Fruit fly (Drosophila melanogaster) whole organism, embryonic: ENCODE data around the gene Syt12.

Source experiments
- BEAF-32 ChIP-seq: fragments of 200-800 bp; sonication (Bioruptor generic); optimal IDR thresholded peaks from 3 replicates; lab custom pipeline; 2017; ENCODE audit warnings: missing biosample characterization, missing genetic modification characterization, mild to moderate bottlenecking, moderate library complexity, missing genetic modification reagents
- BtbVII ChIP-seq: fragments of 200-800 bp; sonication (Bioruptor generic); optimal IDR thresholded peaks from 3 replicates; lab custom pipeline; 2017; ENCODE audit warnings: missing biosample characterization, mild to moderate bottlenecking, missing genetic modification characterization
- CG10209 ChIP-seq: fragments of 200-800 bp; sonication (Bioruptor generic); optimal IDR thresholded peaks from 3 replicates; lab custom pipeline; 2017; ENCODE audit warnings: missing biosample characterization, mild to moderate bottlenecking, missing genetic modification characterization, missing genetic modification reagents
- CG1024 ChIP-seq: fragments of 200-800 bp; sonication (Bioruptor generic); IDR thresholded peaks from 2 replicates; pipeline ENCODE4 v1.3.6; 2022; ENCODE audit warnings: missing biosample characterization, missing genetic modification characterization
- CG10321 ChIP-seq: fragments of 200-800 bp; sonication (Bioruptor generic); IDR thresholded peaks from 2 replicates; pipeline ENCODE4 v1.3.6; 2022; ENCODE audit warnings: missing biosample characterization, missing genetic modification characterization
- CG11504 ChIP-seq: fragments of 200-800 bp; sonication (Bioruptor generic); optimal IDR thresholded peaks from 3 replicates; lab custom pipeline; 2019; ENCODE audit warnings: missing biosample characterization, mild to moderate bottlenecking, missing genetic modification characterization, moderate library complexity
- CG12236 ChIP-seq: fragments of 200-800 bp; sonication (Bioruptor generic); optimal IDR thresholded peaks from 2 replicates; lab custom pipeline; 2016; ENCODE audit warnings: missing biosample characterization, missing genetic modification characterization
- CG1233 ChIP-seq: fragments of 200-800 bp; sonication (Bioruptor generic); optimal IDR thresholded peaks from 4 replicates; lab custom pipeline; 2018; ENCODE audit warnings: missing biosample characterization, mild to moderate bottlenecking, missing genetic modification characterization
- CG12942 ChIP-seq: fragments of 200-800 bp; sonication (Bioruptor generic); optimal IDR thresholded peaks from 3 replicates; lab custom pipeline; 2016; ENCODE audit warnings: missing biosample characterization, missing genetic modification characterization
- CG15073 ChIP-seq: fragments of 200-800 bp; sonication (Bioruptor generic); optimal IDR thresholded peaks from 2 replicates; lab custom pipeline; 2016; ENCODE audit warnings: missing biosample characterization, missing genetic modification characterization
- CG16815 ChIP-seq: fragments of 200-800 bp; sonication (Bioruptor generic); optimal IDR thresholded peaks from 3 replicates; lab custom pipeline; 2017; ENCODE audit warnings: missing biosample characterization, mild to moderate bottlenecking, missing genetic modification characterization
- CG18262 ChIP-seq: fragments of 200-800 bp; optimal IDR thresholded peaks from 3 replicates; lab custom pipeline; 2019; ENCODE audit warnings: missing biosample characterization, mild to moderate bottlenecking, missing genetic modification characterization, moderate library complexity
- CG30403 ChIP-seq: fragments of 200-800 bp; sonication (Bioruptor generic); optimal IDR thresholded peaks from 3 replicates; lab custom pipeline; 2016; ENCODE audit warnings: missing biosample characterization, missing genetic modification characterization
- CG4328 ChIP-seq: fragments of 200-800 bp; sonication (Bioruptor generic); optimal IDR thresholded peaks from 3 replicates; lab custom pipeline; 2017; ENCODE audit warnings: missing biosample characterization, missing genetic modification reagents, missing genetic modification characterization
- CG4854 ChIP-seq: fragments of 200-800 bp; sonication (Bioruptor generic); optimal IDR thresholded peaks from 2 replicates; lab custom pipeline; 2016; ENCODE audit warnings: missing biosample characterization, missing genetic modification characterization, inconsistent platforms
- CG6175 ChIP-seq: fragments of 200-800 bp; sonication (Bioruptor generic); IDR thresholded peaks from 3 replicates; pipeline ENCODE4 v1.3.6; 2022; ENCODE audit warnings: missing biosample characterization, missing genetic modification characterization
- CG7372 ChIP-seq: fragments of 200-800 bp; sonication (Bioruptor generic); IDR thresholded peaks from 2 replicates; pipeline ENCODE4 v1.3.6; 2022; ENCODE audit warnings: missing biosample characterization, missing genetic modification characterization
- CG8944 ChIP-seq: fragments of 200-800 bp; sonication (Bioruptor generic); optimal IDR thresholded peaks from 3 replicates; lab custom pipeline; 2016; ENCODE audit warnings: missing biosample characterization, missing genetic modification characterization
- Chrac-16 ChIP-seq: fragments of 200-800 bp; sonication (Bioruptor generic); optimal IDR thresholded peaks from 3 replicates; lab custom pipeline; 2016; ENCODE audit warnings: missing biosample characterization, missing genetic modification characterization
- Ets65A ChIP-seq: fragments of 200-800 bp; sonication (Bioruptor generic); peaks from one replicate; lab custom pipeline; 2016; ENCODE audit warnings: missing biosample characterization, missing genetic modification characterization
- Ets97D ChIP-seq: fragments of 200-800 bp; sonication (Bioruptor generic); optimal IDR thresholded peaks from 3 replicates; lab custom pipeline; 2016; ENCODE audit warnings: missing biosample characterization, missing genetic modification characterization
- Gsc ChIP-seq: fragments of 200-800 bp; sonication (Bioruptor generic); IDR thresholded peaks from 2 replicates; pipeline ENCODE4 v1.3.6; 2022; ENCODE audit warnings: missing biosample characterization, missing genetic modification characterization
- H15 ChIP-seq: fragments of 200-800 bp; sonication (Bioruptor generic); IDR thresholded peaks from 3 replicates; pipeline ENCODE4 v1.3.6; 2022; ENCODE audit warnings: missing biosample characterization, missing genetic modification characterization
- Hand ChIP-seq: fragments of 200-800 bp; sonication (Bioruptor generic); optimal IDR thresholded peaks from 2 replicates; lab custom pipeline; 2017; ENCODE audit warnings: mild to moderate bottlenecking, missing biosample characterization, missing genetic modification reagents, missing genetic modification characterization
- Jarid2 ChIP-seq: fragments of 200-800 bp; sonication (Bioruptor generic); optimal IDR thresholded peaks from 3 replicates; lab custom pipeline; 2017; ENCODE audit warnings: mild to moderate bottlenecking, missing biosample characterization, missing genetic modification reagents, missing genetic modification characterization
- MESR4 ChIP-seq: fragments of 200-800 bp; sonication (Bioruptor generic); optimal IDR thresholded peaks from 2 replicates; lab custom pipeline; 2018; ENCODE audit warnings: missing biosample characterization, mild to moderate bottlenecking, missing genetic modification characterization, moderate library complexity
- Mad ChIP-seq: fragments of 200-800 bp; sonication (Bioruptor generic); optimal IDR thresholded peaks from 2 replicates; lab custom pipeline; 2016; ENCODE audit warnings: missing biosample characterization, missing genetic modification characterization
- NC2α ChIP-seq: fragments of 200-800 bp; sonication (Bioruptor generic); optimal IDR thresholded peaks from 2 replicates; lab custom pipeline; 2016; ENCODE audit warnings: missing biosample characterization, missing genetic modification characterization
- NfI ChIP-seq: fragments of 200-800 bp; sonication (Bioruptor generic); optimal IDR thresholded peaks from 3 replicates; lab custom pipeline; 2018; ENCODE audit warnings: missing biosample characterization, mild to moderate bottlenecking, missing genetic modification characterization, moderate library complexity
- TFAM ChIP-seq: fragments of 200-800 bp; sonication (Bioruptor generic); optimal IDR thresholded peaks from 2 replicates; lab custom pipeline; 2017; ENCODE audit warnings: missing biosample characterization, missing genetic modification characterization, inconsistent platforms
- Usf ChIP-seq: fragments of 200-800 bp; sonication (Bioruptor generic); optimal IDR thresholded peaks from 2 replicates; lab custom pipeline; 2017; ENCODE audit warnings: missing genotype, missing biosample characterization, missing genetic modification characterization
- crol ChIP-seq: fragments of 200-800 bp; sonication (Bioruptor generic); IDR thresholded peaks from 2 replicates; pipeline ENCODE4 v1.3.6; 2022; ENCODE audit warnings: missing biosample characterization, missing genetic modification characterization
- dysf ChIP-seq: fragments of 200-800 bp; sonication (Bioruptor generic); IDR thresholded peaks from 3 replicates; pipeline ENCODE4 v1.3.6; 2022; ENCODE audit warnings: missing biosample characterization, missing genetic modification characterization
- exex ChIP-seq: fragments of 200-800 bp; sonication (Bioruptor generic); optimal IDR thresholded peaks from 4 replicates; lab custom pipeline; 2018; ENCODE audit warnings: missing biosample characterization, mild to moderate bottlenecking, missing genetic modification characterization, moderate library complexity
- fd3F ChIP-seq: fragments of 200-800 bp; sonication (Bioruptor generic); optimal IDR thresholded peaks from 2 replicates; lab custom pipeline; 2018; ENCODE audit warnings: missing biosample characterization, mild to moderate bottlenecking, missing genetic modification characterization, moderate library complexity
- hth ChIP-seq: fragments of >200 bp; optimal IDR thresholded peaks from 2 replicates; lab custom pipeline; 2017; ENCODE audit warnings: inconsistent platforms
- inv ChIP-seq: fragments of 200-800 bp; sonication (Bioruptor generic); IDR thresholded peaks from 2 replicates; pipeline ENCODE4 v1.3.6; 2022; ENCODE audit warnings: missing biosample characterization, missing genetic modification characterization; ENCODE audit not compliant: partially characterized antibody
- kah ChIP-seq: fragments of 200-800 bp; sonication (Bioruptor generic); optimal IDR thresholded peaks from 2 replicates; lab custom pipeline; 2018; ENCODE audit warnings: missing biosample characterization, mild to moderate bottlenecking, missing genetic modification characterization
- lmd ChIP-seq: fragments of 200-800 bp; sonication (Bioruptor generic); IDR thresholded peaks from 2 replicates; pipeline ENCODE4 v1.3.6; 2022; ENCODE audit warnings: missing biosample characterization, missing genetic modification characterization
- otp ChIP-seq: fragments of 200-800 bp; sonication (Bioruptor generic); IDR thresholded peaks from 3 replicates; pipeline ENCODE4, ENCODE4 v1.3.6; 2022; ENCODE audit warnings: missing biosample characterization, missing genetic modification characterization
- pan ChIP-seq, 4 experiments: fragments of >200 bp in 3 of 4; fragments of 200-800 bp in 1 of 4; sonication (Bioruptor generic) in 1 of 4; optimal IDR thresholded peaks in 3 of 4; IDR thresholded peaks in 1 of 4; 2 replicates each; pipeline versions ENCODE4 v1.3.6 to Lab custom; 2017 to 2022; ENCODE audit warnings: missing biosample characterization in 2 of 4, missing genetic modification characterization in 2 of 4, mixed read lengths in 1 of 4
- pfk ChIP-seq: fragments of 200-800 bp; sonication (Bioruptor generic); optimal IDR thresholded peaks from 2 replicates; lab custom pipeline; 2018; ENCODE audit warnings: missing biosample characterization, mild to moderate bottlenecking, missing genetic modification characterization, moderate library complexity
- pum ChIP-seq: fragments of 200-800 bp; sonication (Bioruptor generic); optimal IDR thresholded peaks from 2 replicates; lab custom pipeline; 2016; ENCODE audit warnings: missing biosample characterization, missing genetic modification characterization
- schlank ChIP-seq: fragments of 200-800 bp; sonication (Bioruptor generic); optimal IDR thresholded peaks from 2 replicates; lab custom pipeline; 2018; ENCODE audit warnings: missing biosample characterization, mild to moderate bottlenecking, missing genetic modification characterization
- slbo ChIP-seq: fragments of 200-800 bp; sonication (Bioruptor generic); IDR thresholded peaks from 2 replicates; pipeline ENCODE4 v1.3.6; 2022; ENCODE audit warnings: missing biosample characterization, missing genetic modification characterization
- tna ChIP-seq: fragments of 200-800 bp; sonication (Bioruptor generic); IDR thresholded peaks from 2 replicates; pipeline ENCODE4 v1.3.6; 2022; ENCODE audit warnings: missing biosample characterization, missing genetic modification characterization; ENCODE audit not compliant: partially characterized antibody
- unc-4 ChIP-seq: fragments of 200-800 bp; sonication (Bioruptor generic); IDR thresholded peaks from 2 replicates; pipeline ENCODE4 v1.3.6; 2022; ENCODE audit warnings: missing biosample characterization, missing genetic modification characterization; ENCODE audit not compliant: partially characterized antibody
- z ChIP-seq: fragments of 200-800 bp; sonication (Bioruptor generic); IDR thresholded peaks from 3 replicates; pipeline ENCODE4 v1.3.6; 2022; ENCODE audit warnings: missing biosample characterization, missing genetic modification characterization

Syt12 gene

dm6 chrX:13391174-13392040, 32.4 kb downstream of the Syt12 start (continued):
- TF ChIP-seq hth (lab: Kevin White, UChicago) (no peak), otp (GFP tag; lab: Robert Waterston, UW) (0 out of 3 replicates have a peak, but pooled peaks have one; percentile 14), z (no peak), CG18262 (tag; lab: Kevin White, UChicago) (no peak), CG12236 (GFP tag; lab: Kevin White, UChicago) (no peak), Hand (GFP tag; lab: Kevin White, UChicago) (peak; percentile 13), pan (optimal IDR thresholded peaks at IDR 0.05; lab: Kevin White, UChicago) (no peak), pan (GFP tag; optimal IDR thresholded peaks at IDR 0.05 in 1 of 2, IDR thresholded peaks at IDR 0.05 in 1 of 2) (peak in 1 of 2 experiments; percentile 38), slbo (GFP tag; lab: Robert Waterston, UW) (peak; percentile 81), pum (GFP tag; lab: Kevin White, UChicago) (no peak), MESR4 (GFP tag; lab: Kevin White, UChicago) (no peak), CG6175 (GFP tag; lab: Robert Waterston, UW) (0 out of 3 replicates have a peak, but pooled peaks have one; percentile 45), exex (tag; lab: Kevin White, UChicago) (peak; percentile 3), CG1024 (GFP tag; lab: Robert Waterston, UW) (no peak), unc-4 (no peak), inv (GFP tag; lab: Robert Waterston, UW) (no peak), kah (no peak), Ets97D (GFP tag; lab: Kevin White, UChicago) (peak; percentile 76), lmd (GFP tag; lab: Robert Waterston, UW) (peak; percentile 66; the same call in 1 of the 2 replicates), fd3F (GFP tag; lab: Kevin White, UChicago) (no peak), CG12942 (no peak), BEAF-32 (GFP tag; lab: Kevin White, UChicago) (no peak), BtbVII (GFP tag; lab: Kevin White, UChicago) (peak; percentile 63), pfk (GFP tag; lab: Kevin White, UChicago) (no peak), CG10209 (GFP tag; lab: Kevin White, UChicago) (peak; percentile 63), CG4854 (GFP tag; lab: Kevin White, UChicago) (no peak), CG7372 (no peak), CG8944 (peak; percentile 34), Chrac-16 (GFP tag; lab: Kevin White, UChicago) (peak; percentile 36), CG1233 (GFP tag; lab: Kevin White, UChicago) (peak; percentile 35), H15 (GFP tag; lab: Robert Waterston, UW) (0 out of 3 replicates have a peak, but pooled peaks have one; percentile 38), CG4328 (GFP tag; lab: Kevin White, UChicago) (no peak), tna (no peak), NfI (peak; percentile 21), CG11504 (tag; lab: Kevin White, UChicago) (peak; percentile 22), CG30403 (GFP tag; lab: Kevin White, UChicago) (peak; percentile 51), CG16815 (GFP tag; lab: Kevin White, UChicago) (peak; percentile 59), schlank (tag; lab: Kevin White, UChicago) (peak; percentile 58), dysf (peak; percentile 64; the same call in 2 of the 3 replicates), Ets65A (peak; percentile 93), Mad (GFP tag; lab: Kevin White, UChicago) (no peak), Gsc (GFP tag; lab: Robert Waterston, UW) (no peak), CG10321 (GFP tag; lab: Robert Waterston, UW) (no peak), Usf (peak; percentile 69), CG15073 (GFP tag; lab: Kevin White, UChicago) (no peak), TFAM (GFP tag; lab: Kevin White, UChicago) (no peak), Jarid2 (GFP tag; lab: Kevin White, UChicago) (no peak), crol (no peak), NC2α (no peak)
